Worm (Caenorhabditis elegans): Measurements from ENCODE around the gene lact-2.

Gene lact-2

ce11 chrII:10075794-10076193 is 18.9 kb upstream of the lact-2 start:
- TF ChIP-seq ztf-29 (GFP tag; IDR thresholded peaks at IDR 0.05) (no peak), flt-1 (GFP tag; IDR thresholded peaks at IDR 0.05) (peak; percentile 46; the same call in 1 of the 2 replicates), ref-1 (GFP tag; conservative IDR thresholded peaks at IDR 0.05) (no peak)

DNA sequence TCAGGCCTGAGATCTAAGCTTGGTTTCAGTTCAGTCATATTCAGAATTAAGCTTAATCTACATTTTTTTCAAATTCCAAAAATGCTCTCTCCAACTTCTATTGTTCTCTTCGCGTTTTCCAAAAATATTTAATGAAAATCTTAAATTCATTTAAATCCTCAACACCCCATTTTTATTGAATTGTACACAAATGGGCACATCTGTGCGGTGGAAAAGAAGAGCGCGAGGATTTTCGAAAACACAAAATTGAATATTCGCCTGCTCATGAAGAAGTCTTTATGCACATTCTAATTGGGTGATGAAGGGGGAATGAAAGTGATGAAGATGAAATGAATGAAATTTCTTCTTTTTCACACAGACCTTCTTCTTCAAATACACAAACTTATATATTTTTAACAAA is 10.2 kb upstream of the lact-2 start:
- TF ChIP-seq T22C8.4 (GFP tag; IDR thresholded peaks at IDR 0.05): no peak
- no peak for TF ChIP-seq med-1 (GFP tag; optimal IDR thresholded peaks at IDR 0.05; ENCODE audit: insufficient read depth)
- TF ChIP-seq tab-1 (GFP tag; IDR thresholded peaks at IDR 0.05): no peak
- no peak for TF ChIP-seq cog-1 (tag; optimal IDR thresholded peaks at IDR 0.05)
- no peak for TF ChIP-seq ztf-23 (GFP tag; IDR thresholded peaks at IDR 0.05)
- no peak for TF ChIP-seq ref-1 (GFP tag; conservative IDR thresholded peaks at IDR 0.05)
- no peak for TF ChIP-seq klf-2 (GFP tag; conservative IDR thresholded peaks at IDR 0.05)
- no peak for TF ChIP-seq flt-1 (GFP tag; IDR thresholded peaks at IDR 0.05)
- no peak for TF ChIP-seq ztf-29 (GFP tag; IDR thresholded peaks at IDR 0.05)

DNA sequence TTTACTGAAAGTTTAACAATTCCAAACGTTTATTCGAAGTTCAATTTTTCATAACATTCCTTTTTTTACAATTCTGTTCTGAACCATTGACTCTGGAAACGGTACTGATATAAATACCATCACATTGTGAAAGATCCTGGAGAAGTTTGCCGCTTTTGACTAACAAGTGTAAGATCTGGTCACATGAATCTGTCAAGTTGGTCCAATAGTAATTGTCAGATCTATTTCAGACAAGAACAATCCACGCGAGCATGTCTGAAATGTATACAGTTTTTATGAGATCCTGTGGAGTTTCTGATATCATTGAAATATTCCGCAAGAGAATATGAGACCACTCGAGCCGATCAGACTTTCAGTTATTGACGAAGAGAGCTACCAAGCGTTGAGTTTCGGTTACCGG is 1.6 kb upstream of the lact-2 start:
- TF ChIP-seq T22C8.4 (GFP tag; IDR thresholded peaks at IDR 0.05): no peak
- TF ChIP-seq flt-1 (GFP tag; IDR thresholded peaks at IDR 0.05): no peak
- TF ChIP-seq klf-2 (GFP tag; conservative IDR thresholded peaks at IDR 0.05): no peak
- TF ChIP-seq ztf-23 (GFP tag; IDR thresholded peaks at IDR 0.05): no peak
- no peak for TF ChIP-seq ref-1 (GFP tag; conservative IDR thresholded peaks at IDR 0.05)
- no peak for TF ChIP-seq ztf-29 (GFP tag; IDR thresholded peaks at IDR 0.05)
- TF ChIP-seq tab-1 (GFP tag; IDR thresholded peaks at IDR 0.05): no peak
- no peak for TF ChIP-seq cog-1 (tag; optimal IDR thresholded peaks at IDR 0.05)
- TF ChIP-seq med-1 (GFP tag; optimal IDR thresholded peaks at IDR 0.05; ENCODE audit: insufficient read depth): no peak

ce11 chrII:10095224-10095623 is 551 bp downstream of the lact-2 start:
- TF ChIP-seq T22C8.4 (GFP tag; IDR thresholded peaks at IDR 0.05): no peak
- no peak for TF ChIP-seq flt-1 (GFP tag; IDR thresholded peaks at IDR 0.05)
- no peak for TF ChIP-seq tab-1 (GFP tag; IDR thresholded peaks at IDR 0.05)
- TF ChIP-seq ztf-23 (GFP tag; IDR thresholded peaks at IDR 0.05): no peak
- TF ChIP-seq cog-1 (tag; optimal IDR thresholded peaks at IDR 0.05): no peak
- no peak for TF ChIP-seq ref-1 (GFP tag; conservative IDR thresholded peaks at IDR 0.05)
- no peak for TF ChIP-seq med-1 (GFP tag; optimal IDR thresholded peaks at IDR 0.05; ENCODE audit: insufficient read depth)
- TF ChIP-seq klf-2 (GFP tag; conservative IDR thresholded peaks at IDR 0.05): no peak
- no peak for TF ChIP-seq ztf-29 (GFP tag; IDR thresholded peaks at IDR 0.05)

ce11 chrII:10098428-10098827 is 3.8 kb downstream of the lact-2 start:
- TF ChIP-seq T22C8.4 (GFP tag; IDR thresholded peaks at IDR 0.05) (no peak), klf-2 (GFP tag; conservative IDR thresholded peaks at IDR 0.05) (no peak), med-1 (GFP tag; optimal IDR thresholded peaks at IDR 0.05; ENCODE audit: insufficient read depth) (no peak), ztf-29 (GFP tag; IDR thresholded peaks at IDR 0.05) (no peak), cog-1 (tag; optimal IDR thresholded peaks at IDR 0.05) (no peak), ref-1 (GFP tag; conservative IDR thresholded peaks at IDR 0.05) (no peak), flt-1 (GFP tag; IDR thresholded peaks at IDR 0.05) (no peak), tab-1 (GFP tag; IDR thresholded peaks at IDR 0.05) (no peak), ztf-23 (GFP tag; IDR thresholded peaks at IDR 0.05) (no peak)

ce11 chrII:10099072-10099471 is 4.4 kb downstream of the lact-2 start:
- no peak for TF ChIP-seq cog-1 (tag; optimal IDR thresholded peaks at IDR 0.05)
- TF ChIP-seq tab-1 (GFP tag; IDR thresholded peaks at IDR 0.05): no peak
- no peak for TF ChIP-seq ztf-29 (GFP tag; IDR thresholded peaks at IDR 0.05)
- TF ChIP-seq T22C8.4 (GFP tag; IDR thresholded peaks at IDR 0.05): no peak
- no peak for TF ChIP-seq ztf-23 (GFP tag; IDR thresholded peaks at IDR 0.05)
- TF ChIP-seq med-1 (GFP tag; optimal IDR thresholded peaks at IDR 0.05; ENCODE audit: insufficient read depth): no peak
- no peak for TF ChIP-seq ref-1 (GFP tag; conservative IDR thresholded peaks at IDR 0.05)
- TF ChIP-seq flt-1 (GFP tag; IDR thresholded peaks at IDR 0.05): no peak
- TF ChIP-seq klf-2 (GFP tag; conservative IDR thresholded peaks at IDR 0.05): no peak

DNA sequence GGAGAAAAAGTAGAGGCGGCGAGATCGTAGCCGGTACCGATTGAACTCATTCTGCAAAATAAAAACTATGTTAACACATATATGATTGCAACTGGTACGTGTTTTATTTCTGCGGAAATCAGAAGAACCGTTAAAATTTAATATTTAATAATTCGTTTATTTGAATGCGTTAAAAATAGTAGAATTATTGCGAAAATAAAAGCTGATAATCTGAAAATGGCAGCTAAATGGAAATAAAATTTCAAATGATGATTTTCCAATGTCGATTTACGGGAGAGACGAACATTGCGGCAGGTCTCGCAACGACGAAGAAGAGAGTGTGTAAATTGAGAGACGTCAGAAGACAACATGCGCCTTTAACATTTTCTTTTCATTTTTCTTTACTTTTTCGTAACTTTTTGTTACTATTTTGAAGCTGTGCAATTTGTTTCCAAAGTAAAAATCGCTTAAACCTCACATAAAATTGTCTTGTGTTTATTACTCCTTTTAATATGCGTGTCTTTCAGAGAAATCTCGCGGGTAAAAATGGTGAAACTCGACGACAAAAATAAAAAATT is 5.2 kb downstream of the lact-2 start, which contains the start of the genes pas-7 and puf-12:
Gene pas-7, minus strand, starts transcription at position 51 of the 557 bp plus-strand sequence.
Gene puf-12, plus strand, starts transcription at position 507 of the 557 bp plus-strand sequence.
- TF ChIP-seq flt-1 (GFP tag; IDR thresholded peaks at IDR 0.05): no peak
- no peak for TF ChIP-seq T22C8.4 (GFP tag; IDR thresholded peaks at IDR 0.05)
- TF ChIP-seq cog-1 (tag; optimal IDR thresholded peaks at IDR 0.05): no peak
- TF ChIP-seq ref-1 (GFP tag; conservative IDR thresholded peaks at IDR 0.05): no peak
- TF ChIP-seq ztf-23 (GFP tag; IDR thresholded peaks at IDR 0.05): no peak
- no peak for TF ChIP-seq med-1 (GFP tag; optimal IDR thresholded peaks at IDR 0.05; ENCODE audit: insufficient read depth)
- no peak for TF ChIP-seq klf-2 (GFP tag; conservative IDR thresholded peaks at IDR 0.05)
- TF ChIP-seq tab-1 (GFP tag; IDR thresholded peaks at IDR 0.05): no peak
- no peak for TF ChIP-seq ztf-29 (GFP tag; IDR thresholded peaks at IDR 0.05)

DNA sequence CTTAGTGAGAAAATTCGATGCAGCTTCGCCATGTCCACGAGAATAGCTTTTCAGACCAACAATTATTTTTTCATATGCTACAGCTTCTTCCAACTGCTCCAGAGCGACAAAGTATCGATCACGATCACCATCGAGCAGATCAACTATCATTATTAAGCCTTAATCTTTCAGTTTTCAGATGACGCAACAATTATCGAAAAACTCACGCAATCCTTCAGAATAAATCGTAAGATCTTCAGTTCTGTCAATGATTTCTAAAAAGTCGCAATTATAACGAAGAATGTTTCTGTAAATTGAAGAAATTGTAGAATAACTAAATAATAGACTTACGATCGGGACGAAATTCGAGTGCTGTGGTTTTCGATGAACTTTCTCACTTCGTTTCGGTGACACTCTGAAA is 8.5 kb downstream of the lact-2 start:
- TF ChIP-seq ztf-29 (GFP tag; IDR thresholded peaks at IDR 0.05): no peak
- TF ChIP-seq klf-2 (GFP tag; conservative IDR thresholded peaks at IDR 0.05): no peak
- no peak for TF ChIP-seq med-1 (GFP tag; optimal IDR thresholded peaks at IDR 0.05; ENCODE audit: insufficient read depth)
- no peak for TF ChIP-seq ref-1 (GFP tag; conservative IDR thresholded peaks at IDR 0.05)
- no peak for TF ChIP-seq tab-1 (GFP tag; IDR thresholded peaks at IDR 0.05)
- no peak for TF ChIP-seq flt-1 (GFP tag; IDR thresholded peaks at IDR 0.05)
- no peak for TF ChIP-seq cog-1 (tag; optimal IDR thresholded peaks at IDR 0.05)
- no peak for TF ChIP-seq ztf-23 (GFP tag; IDR thresholded peaks at IDR 0.05)
- no peak for TF ChIP-seq T22C8.4 (GFP tag; IDR thresholded peaks at IDR 0.05)

DNA sequence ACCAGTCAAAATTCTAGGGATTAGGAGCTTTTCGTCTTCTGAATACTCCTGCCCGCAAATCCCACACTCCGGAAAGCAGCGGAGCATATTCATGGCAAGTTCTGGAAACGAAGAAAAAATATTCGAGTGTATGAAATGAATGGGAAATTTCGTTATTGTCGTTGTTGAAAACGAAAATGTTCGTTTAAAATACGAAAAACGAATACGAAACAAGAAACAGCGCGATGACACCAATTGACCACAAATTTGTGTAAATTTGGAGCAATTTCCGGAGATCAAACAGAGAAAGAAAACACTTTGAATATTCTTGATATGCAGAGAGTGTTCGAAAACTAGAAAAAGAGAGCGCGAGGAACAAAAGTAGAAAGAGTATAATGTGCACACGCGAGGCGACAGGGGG is 10.9 kb downstream of the lact-2 start, which contains the start of gene ZK945.4:
Gene ZK945.4, minus strand, starts transcription at position 101 of the 400 bp plus-strand sequence.
- TF ChIP-seq cog-1 (tag; optimal IDR thresholded peaks at IDR 0.05) (no peak), ref-1 (GFP tag; conservative IDR thresholded peaks at IDR 0.05) (no peak), ztf-23 (GFP tag; IDR thresholded peaks at IDR 0.05) (no peak), med-1 (GFP tag; optimal IDR thresholded peaks at IDR 0.05; ENCODE audit: insufficient read depth) (no peak), flt-1 (GFP tag; IDR thresholded peaks at IDR 0.05) (no peak), T22C8.4 (GFP tag; IDR thresholded peaks at IDR 0.05) (no peak), klf-2 (GFP tag; conservative IDR thresholded peaks at IDR 0.05) (no peak), tab-1 (GFP tag; IDR thresholded peaks at IDR 0.05) (no peak), ztf-29 (GFP tag; IDR thresholded peaks at IDR 0.05) (no peak)

Data from whole organism, midembryonic.